Worm (Caenorhabditis elegans): ENCODE results near the gene H25K10.1.

H25K10.1 gene

ce11 chrIV:16191597-16191996 lies 10.6 kb upstream of the H25K10.1 start:
- no peak for TF ChIP-seq ceh-90 (tag; optimal IDR thresholded peaks at IDR 0.05)
- no peak for TF ChIP-seq pag-3 (tag; optimal IDR thresholded peaks at IDR 0.05; ENCODE audit: borderline replicate concordance, insufficient read depth)
- TF ChIP-seq zip-4 (GFP tag; optimal IDR thresholded peaks at IDR 0.05) = no peak
- no peak for TF ChIP-seq nhr-85 (tag)
- TF ChIP-seq unc-30 (tag; optimal IDR thresholded peaks at IDR 0.05) = no peak
- no peak for TF ChIP-seq unc-130 (tag; optimal IDR thresholded peaks at IDR 0.05)

- TF ChIP-seq blmp-1 (tag; optimal IDR thresholded peaks at IDR 0.05) = peak; percentile 65
- no peak for TF ChIP-seq ztf-11 (tag; optimal IDR thresholded peaks at IDR 0.05)
- peak; percentile 54 for TF ChIP-seq nhr-85 (tag)
- TF ChIP-seq unc-62 (GFP tag; optimal IDR thresholded peaks at IDR 0.05) = no peak
- TF ChIP-seq unc-130 (tag; optimal IDR thresholded peaks at IDR 0.05) = no peak
- no peak for TF ChIP-seq lin-39 (tag; optimal IDR thresholded peaks at IDR 0.05)
- TF ChIP-seq ceh-88 (GFP tag; IDR thresholded peaks at IDR 0.05) = no peak
- no peak for TF ChIP-seq jun-1 (tag; optimal IDR thresholded peaks at IDR 0.05)
Measured at ce11 chrIV:16192754-16193153, 9.4 kb upstream of the H25K10.1 start.

ce11 chrIV:16196717-16197116 lies 5.5 kb upstream of the H25K10.1 start, which contains the start of gene Y7A9A.1:
Y7A9A.1 (plus strand) TSS chrIV:16197017.
- TF ChIP-seq nhr-237 (tag; optimal IDR thresholded peaks at IDR 0.05) = no peak
- TF ChIP-seq swsn-7 (tag; optimal IDR thresholded peaks at IDR 0.05) = no peak
- no peak for TF ChIP-seq nhr-19 (GFP tag; conservative IDR thresholded peaks at IDR 0.05)
- no peak for TF ChIP-seq mef-2 (tag; optimal IDR thresholded peaks at IDR 0.05)
- TF ChIP-seq C34B4.2 (tag; optimal IDR thresholded peaks at IDR 0.05) = no peak
- TF ChIP-seq rnt-1 (tag; optimal IDR thresholded peaks at IDR 0.05) = no peak
- TF ChIP-seq ama-1 (optimal IDR thresholded peaks at IDR 0.05) = no peak
- no peak for TF ChIP-seq ceh-82 (tag; optimal IDR thresholded peaks at IDR 0.05)
- TF ChIP-seq unc-62 (GFP tag; optimal IDR thresholded peaks at IDR 0.05) = no peak
- no peak for TF ChIP-seq nhr-77 (tag; optimal IDR thresholded peaks at IDR 0.05)

- TF ChIP-seq rnt-1 (tag; optimal IDR thresholded peaks at IDR 0.05) = no peak
- no peak for TF ChIP-seq F16B12.6 (tag; optimal IDR thresholded peaks at IDR 0.05)
- no peak for TF ChIP-seq lsy-2 (tag; optimal IDR thresholded peaks at IDR 0.05)
- TF ChIP-seq unc-30 (tag; optimal IDR thresholded peaks at IDR 0.05) = no peak
- TF ChIP-seq dsc-1 (tag; optimal IDR thresholded peaks at IDR 0.05) = no peak
- no peak for TF ChIP-seq unc-86 (tag; optimal IDR thresholded peaks at IDR 0.05)
- no peak for TF ChIP-seq vab-15 (tag; optimal IDR thresholded peaks at IDR 0.05)
- no peak for TF ChIP-seq Y116A8C.19 (tag; optimal IDR thresholded peaks at IDR 0.05; ENCODE audit: borderline replicate concordance)
- TF ChIP-seq sptf-1 (tag; optimal IDR thresholded peaks at IDR 0.05) = no peak
- no peak for TF ChIP-seq hlh-4 (tag; optimal IDR thresholded peaks at IDR 0.05)
- no peak for TF ChIP-seq egl-27 (tag; optimal IDR thresholded peaks at IDR 0.05)
- TF ChIP-seq nhr-76 (tag; optimal IDR thresholded peaks at IDR 0.05) = no peak
- no peak for TF ChIP-seq egl-13 (tag; optimal IDR thresholded peaks at IDR 0.05)
- TF ChIP-seq unc-130 (tag; optimal IDR thresholded peaks at IDR 0.05) = no peak
- no peak for TF ChIP-seq hpl-2 (GFP tag; optimal IDR thresholded peaks at IDR 0.05)
- no peak for TF ChIP-seq nhr-237 (tag; optimal IDR thresholded peaks at IDR 0.05)
- no peak for TF ChIP-seq lin-35 (GFP tag; optimal IDR thresholded peaks at IDR 0.05)
- no peak for TF ChIP-seq fkh-4 (tag; optimal IDR thresholded peaks at IDR 0.05; ENCODE audit: borderline replicate concordance)
- no peak for TF ChIP-seq irx-1 (tag; optimal IDR thresholded peaks at IDR 0.05)
- TF ChIP-seq swsn-7 (tag; optimal IDR thresholded peaks at IDR 0.05) = no peak
Measured at ce11 chrIV:16199831-16200230, 2.3 kb upstream of the H25K10.1 start.

- peak; percentile 8 for TF ChIP-seq tlp-1 (tag; optimal IDR thresholded peaks at IDR 0.05)
- TF ChIP-seq elt-2 (tag; optimal IDR thresholded peaks at IDR 0.05) = peak; percentile 90
- TF ChIP-seq ztf-11 (tag; optimal IDR thresholded peaks at IDR 0.05) = no peak
Measured at ce11 chrIV:16203373-16203772, 1.2 kb downstream of the H25K10.1 start.

Data from whole organism, L1 larva.